Worm (Caenorhabditis elegans): Measurements from ENCODE around the gene F13E9.9.

F13E9.9 gene

ce11 chrIV:10935853-10936491 is 37.0 kb upstream of the F13E9.9 start, which contains the start of gene lgg-2 (continued):
- TF ChIP-seq mes-4 (tag; optimal IDR thresholded peaks at IDR 0.05) (no peak), atf-7 (tag; optimal IDR thresholded peaks at IDR 0.05) (peak; percentile 87), attf-3 (GFP tag; conservative IDR thresholded peaks at IDR 0.05) (peak; percentile 31; the same call in 1 of the 2 replicates), C06A6.2 (GFP tag; conservative IDR thresholded peaks at IDR 0.05) (peak; percentile 90), cebp-2 (GFP tag; IDR thresholded peaks at IDR 0.05) (no peak), bed-2 (GFP tag; IDR thresholded peaks at IDR 0.05) (no peak), F39B2.1 (GFP tag; IDR thresholded peaks at IDR 0.05) (no peak), sea-2 (GFP tag; IDR thresholded peaks at IDR 0.05) (no peak), ceh-40 (GFP tag; IDR thresholded peaks at IDR 0.05) (no peak), let-607 (tag; optimal IDR thresholded peaks at IDR 0.05) (peak; percentile 69 to 87), lin-54 (GFP tag; optimal IDR thresholded peaks at IDR 0.05) (peak; percentile 81), F52B5.7 (tag; optimal IDR thresholded peaks at IDR 0.05) (no peak), Y95B8A.8 (GFP tag; IDR thresholded peaks at IDR 0.05) (peak; percentile 76), rec-8 (tag; optimal IDR thresholded peaks at IDR 0.05) (no peak), ZK185.1 (tag; optimal IDR thresholded peaks at IDR 0.05; ENCODE audit: poor library complexity, severe bottlenecking) (peak; percentile 69), C17E4.6 (GFP tag; IDR thresholded peaks at IDR 0.05) (0 out of 2 replicates have a peak, but pooled peaks have one; percentile 8), lin-40 (tag; optimal IDR thresholded peaks at IDR 0.05) (peak; percentile 95), egl-44 (GFP tag; IDR thresholded peaks at IDR 0.05) (0 out of 2 replicates have a peak, but pooled peaks have one; percentile 61), rpc-1 (optimal IDR thresholded peaks at IDR 0.05) (peak; percentile 5), rpc-1 (tag; optimal IDR thresholded peaks at IDR 0.05) (no peak), madf-3 (GFP tag; IDR thresholded peaks at IDR 0.05) (0 out of 2 replicates have a peak, but pooled peaks have one; percentile 64), lin-26 (GFP tag; IDR thresholded peaks at IDR 0.05) (peak; percentile 52; the same call in 1 of the 2 replicates), hrde-1 (tag; optimal IDR thresholded peaks at IDR 0.05; ENCODE audit: borderline replicate concordance) (no peak), xnd-1 (tag; optimal IDR thresholded peaks at IDR 0.05) (no peak), cebp-1 (GFP tag; IDR thresholded peaks at IDR 0.05) (peak; percentile 44; the same call in 1 of the 2 replicates), cebp-1 (tag; optimal IDR thresholded peaks at IDR 0.05) (peak; percentile 92), madf-10 (tag; optimal IDR thresholded peaks at IDR 0.05) (peak; percentile 85), tbp1 (GFP tag; optimal IDR thresholded peaks at IDR 0.05) (peak; percentile 60), ztf-26 (tag; optimal IDR thresholded peaks at IDR 0.05) (peak; percentile 84), lir-1 (GFP tag; conservative IDR thresholded peaks at IDR 0.05) (0 out of 2 replicates have a peak, but pooled peaks have one; percentile 7), ztf-25 (GFP tag; IDR thresholded peaks at IDR 0.05) (no peak), dox-1 (GFP tag; IDR thresholded peaks at IDR 0.05) (peak; percentile 76), ceh-79 (tag; optimal IDR thresholded peaks at IDR 0.05) (no peak), mcd-1 (GFP tag; IDR thresholded peaks at IDR 0.05) (peak; percentile 80), F49E8.2 (tag; optimal IDR thresholded peaks at IDR 0.05; ENCODE audit: insufficient read depth) (no peak), mxl-1 (tag; optimal IDR thresholded peaks at IDR 0.05) (peak; percentile 23), zfh-2 (GFP tag; conservative IDR thresholded peaks at IDR 0.05) (peak; percentile 75), nfyb-1 (GFP tag; IDR thresholded peaks at IDR 0.05) (peak; percentile 92), die-1 (tag; optimal IDR thresholded peaks at IDR 0.05) (peak; percentile 21), K12H6.12 (tag; optimal IDR thresholded peaks at IDR 0.05) (peak; percentile 68), efl-1 (GFP tag; optimal IDR thresholded peaks at IDR 0.05) (no peak), nhr-80 (tag; optimal IDR thresholded peaks at IDR 0.05) (peak; percentile 92), F22D6.2 (tag; optimal IDR thresholded peaks at IDR 0.05) (peak; percentile 84), ceh-58 (GFP tag; IDR thresholded peaks at IDR 0.05) (no peak), snpc-1.1 (tag; optimal IDR thresholded peaks at IDR 0.05; ENCODE audit: insufficient read depth) (no peak), B0035.1 (tag; optimal IDR thresholded peaks at IDR 0.05) (peak; percentile 35), snpc-1.3 (tag; optimal IDR thresholded peaks at IDR 0.05; ENCODE audit: insufficient read depth) (no peak)
